Fruit fly (Drosophila melanogaster): ENCODE measurements around the gene Irbp18.

DNA sequence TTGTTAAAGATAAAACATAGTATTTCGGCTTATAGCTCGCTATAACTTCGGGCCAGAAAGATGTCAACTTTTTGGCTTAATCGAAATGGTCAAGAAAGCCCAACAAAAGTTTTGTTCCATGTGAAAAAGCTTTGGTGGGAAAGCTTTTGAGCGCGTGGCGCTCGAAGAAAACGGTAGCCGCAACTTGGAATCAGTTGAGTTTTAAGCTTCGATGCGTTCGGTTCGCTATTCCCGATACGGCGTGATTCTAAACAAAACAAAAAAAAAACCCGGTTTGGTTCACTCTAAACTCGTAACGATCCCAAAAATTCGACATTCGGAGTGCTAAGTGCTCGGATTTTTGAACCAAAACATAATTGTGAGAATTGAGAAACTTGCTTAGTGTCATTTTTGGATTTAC is 37.9 kb upstream of the Irbp18 start, which contains the start of gene IRSp53:
- no peak for TF ChIP-seq vri (GFP tag; optimal IDR thresholded peaks at IDR 0.05)
- TF ChIP-seq CG3919 (GFP tag; optimal IDR thresholded peaks at IDR 0.05), result no peak
- no peak for TF ChIP-seq Blimp-1 (GFP tag; optimal IDR thresholded peaks at IDR 0.05)
- no peak for TF ChIP-seq CG34406 (GFP tag; optimal IDR thresholded peaks at IDR 0.05)
- TF ChIP-seq CG15336 (GFP tag; IDR thresholded peaks at IDR 0.05), result peak; percentile 27; the same call in 1 of the 2 replicates
- TF ChIP-seq Gug (GFP tag; IDR thresholded peaks at IDR 0.05), result no peak

Measured in whole organism, prepupa.